Fruit fly (Drosophila melanogaster): ENCODE results near the gene CG9265.

CG9265 gene

dm6 chr2L:21102399-21103108, 31.3 kb upstream of the CG9265 start, which contains the start of gene CG9257 (continued):
- no peak for TF ChIP-seq GATAe (GFP tag; conservative IDR thresholded peaks at IDR 0.05)
- TF ChIP-seq CG10543 (GFP tag; optimal IDR thresholded peaks at IDR 0.05) = no peak
- TF ChIP-seq CG1647 (GFP tag; optimal IDR thresholded peaks at IDR 0.05) = no peak
- no peak for TF ChIP-seq btn (GFP tag; optimal IDR thresholded peaks at IDR 0.05)
- no peak for TF ChIP-seq CG7357 (GFP tag; IDR thresholded peaks at IDR 0.05)
- peak; percentile 38 for TF ChIP-seq CG33213 (GFP tag; optimal IDR thresholded peaks at IDR 0.05)
- TF ChIP-seq Oli (tag; optimal IDR thresholded peaks at IDR 0.05) = no peak
- no peak for TF ChIP-seq CG17568 (GFP tag; optimal IDR thresholded peaks at IDR 0.05)
- TF ChIP-seq otp (GFP tag; IDR thresholded peaks at IDR 0.05) = no peak
- TF ChIP-seq zen (tag; optimal IDR thresholded peaks at IDR 0.05) = peak; percentile 18
- TF ChIP-seq mirr (GFP tag; optimal IDR thresholded peaks at IDR 0.05) = no peak
- peak; percentile 6 for TF ChIP-seq Side (GFP tag; optimal IDR thresholded peaks at IDR 0.05)
- TF ChIP-seq CG13287 (GFP tag; IDR thresholded peaks at IDR 0.05; ENCODE audit: partially characterized antibody) = peak; percentile 18; the same call in 1 of the 2 replicates
- no peak for TF ChIP-seq pfk (GFP tag; optimal IDR thresholded peaks at IDR 0.05)
- TF ChIP-seq CG14710 (tag; optimal IDR thresholded peaks at IDR 0.05) = peak; percentile 59
- no peak for TF ChIP-seq hth (optimal IDR thresholded peaks at IDR 0.05)
- peak; percentile 38 for TF ChIP-seq CG18011 (GFP tag; optimal IDR thresholded peaks at IDR 0.05)
- TF ChIP-seq CG10654 (GFP tag; optimal IDR thresholded peaks at IDR 0.05) = no peak
- TF ChIP-seq NFAT (GFP tag; IDR thresholded peaks at IDR 0.05) = 0 out of 2 replicates have a peak, but pooled peaks have one; percentile 4
- TF ChIP-seq CG2202 (tag; optimal IDR thresholded peaks at IDR 0.05) = no peak
- no peak for TF ChIP-seq B-H1 (GFP tag; IDR thresholded peaks at IDR 0.05)
- no peak for TF ChIP-seq Dad (GFP tag; optimal IDR thresholded peaks at IDR 0.05)
- TF ChIP-seq Hey (tag; optimal IDR thresholded peaks at IDR 0.05) = no peak
- TF ChIP-seq inv (GFP tag; IDR thresholded peaks at IDR 0.05; ENCODE audit: partially characterized antibody) = no peak
- no peak for TF ChIP-seq Asciz (GFP tag; optimal IDR thresholded peaks at IDR 0.05)
- TF ChIP-seq cas (GFP tag; IDR thresholded peaks at IDR 0.05) = no peak
- no peak for TF ChIP-seq Meics (GFP tag; optimal IDR thresholded peaks at IDR 0.05)
- TF ChIP-seq CG1603 (tag; optimal IDR thresholded peaks at IDR 0.05) = no peak
- no peak for TF ChIP-seq CG9215 (GFP tag; IDR thresholded peaks at IDR 0.05)
- TF ChIP-seq tup (GFP tag; optimal IDR thresholded peaks at IDR 0.05) = no peak
- TF ChIP-seq trem (tag; optimal IDR thresholded peaks at IDR 0.05) = peak; percentile 23
- no peak for TF ChIP-seq CG11560 (tag; IDR thresholded peaks at IDR 0.05)
- TF ChIP-seq odd (GFP tag; optimal IDR thresholded peaks at IDR 0.05) = no peak
- no peak for TF ChIP-seq danr (GFP tag; IDR thresholded peaks at IDR 0.05)
- no peak for TF ChIP-seq crc (GFP tag; optimal IDR thresholded peaks at IDR 0.05)
- TF ChIP-seq insv (GFP tag; optimal IDR thresholded peaks at IDR 0.05) = no peak
- 0 out of 2 replicates have a peak, but pooled peaks have one; percentile 31 for TF ChIP-seq sna (GFP tag; IDR thresholded peaks at IDR 0.05; ENCODE audit: partially characterized antibody)
- 0 out of 2 replicates have a peak, but pooled peaks have one; percentile 19 for TF ChIP-seq unc-4 (GFP tag; IDR thresholded peaks at IDR 0.05; ENCODE audit: partially characterized antibody)
- TF ChIP-seq unpg (GFP tag; optimal IDR thresholded peaks at IDR 0.05) = no peak
- TF ChIP-seq CG34224 (GFP tag; IDR thresholded peaks at IDR 0.05; ENCODE audit: partially characterized antibody) = no peak
- TF ChIP-seq ranshi (GFP tag; IDR thresholded peaks at IDR 0.05) = no peak
- TF ChIP-seq CG7928 (GFP tag; optimal IDR thresholded peaks at IDR 0.05) = no peak
- TF ChIP-seq Nf-YA (GFP tag; IDR thresholded peaks at IDR 0.05) = no peak
- no peak for TF ChIP-seq CG3163 (GFP tag; optimal IDR thresholded peaks at IDR 0.05)
- no peak for TF ChIP-seq ara (GFP tag; IDR thresholded peaks at IDR 0.05)
- no peak for TF ChIP-seq Aef1 (GFP tag; IDR thresholded peaks at IDR 0.05)
- no peak for TF ChIP-seq CG2199 (GFP tag; IDR thresholded peaks at IDR 0.05)
- no peak for TF ChIP-seq fd96Cb (tag; optimal IDR thresholded peaks at IDR 0.05)
- TF ChIP-seq Fer2 (tag; optimal IDR thresholded peaks at IDR 0.05) = no peak
- no peak for TF ChIP-seq z (GFP tag; IDR thresholded peaks at IDR 0.05)

All from whole organism, embryonic.